In the genomic region with DNA sequence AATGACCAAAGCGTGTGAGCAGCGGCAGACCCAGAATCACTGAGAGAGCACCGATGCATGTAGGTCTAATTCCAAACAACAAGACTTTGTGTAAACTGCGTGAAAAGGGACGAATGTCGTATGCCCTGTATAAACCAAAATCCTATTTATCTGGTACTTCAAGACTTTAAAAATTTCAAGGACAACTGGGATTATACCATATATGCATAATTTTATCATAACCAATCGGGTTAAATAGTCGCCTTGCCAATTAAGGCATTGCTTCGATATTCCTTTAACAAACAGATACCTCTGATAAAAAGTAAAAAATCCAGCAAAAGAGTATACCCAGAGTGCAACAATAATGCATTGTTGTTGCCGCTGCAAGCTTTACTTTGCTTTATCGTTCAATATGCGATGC, we compare ENCODE assay signal across 2 fruit fly cellular contexts.
TF ChIP-seq lines count a peak whose summit lies in the region.

No protein-coding gene starts in this region.

TF ChIP-seq in whole organism, prepupa, 60 proteins besides CTCF, POLR2A, EP300 and RAD21:
- peak; percentile 34 for TF ChIP-seq achi (GFP tag; optimal IDR thresholded peaks at IDR 0.05; lab: Kevin White, UChicago)
- TF ChIP-seq OdsH (GFP tag; optimal IDR thresholded peaks at IDR 0.05; lab: Kevin White, UChicago), result peak; percentile 9
- TF ChIP-seq CG32006 (GFP tag; optimal IDR thresholded peaks at IDR 0.05; lab: Kevin White, UChicago), result peak; percentile 70
- TF ChIP-seq Gug (GFP tag; IDR thresholded peaks at IDR 0.05; lab: Robert Waterston, UW), result peak; percentile 32; the same call in 1 of the 2 replicates
- no peak for TF ChIP-seq fd85E (GFP tag; optimal IDR thresholded peaks at IDR 0.05; lab: Kevin White, UChicago)
- peak; percentile 5 for TF ChIP-seq Sox14 (GFP tag; optimal IDR thresholded peaks at IDR 0.05; lab: Kevin White, UChicago)
- TF ChIP-seq Eip78C (GFP tag; lab: Kevin White, UChicago), result peak; percentile 35
- TF ChIP-seq Smox (GFP tag; optimal IDR thresholded peaks at IDR 0.05; lab: Kevin White, UChicago), result no peak
- TF ChIP-seq Hr4 (GFP tag; optimal IDR thresholded peaks at IDR 0.05; lab: Kevin White, UChicago), result peak; percentile 64
- TF ChIP-seq Sox15 (GFP tag; optimal IDR thresholded peaks at IDR 0.05; lab: Kevin White, UChicago), result no peak
- peak; percentile 40; the same call in 1 of the 3 replicates for TF ChIP-seq CG8119 (GFP tag; IDR thresholded peaks at IDR 0.05; lab: Robert Waterston, UW)
- peak; percentile 9 for TF ChIP-seq Lpt (GFP tag; optimal IDR thresholded peaks at IDR 0.05; lab: Kevin White, UChicago)
- TF ChIP-seq CG6276 (GFP tag; optimal IDR thresholded peaks at IDR 0.05; lab: Kevin White, UChicago), result no peak
- TF ChIP-seq pdm3 (GFP tag; optimal IDR thresholded peaks at IDR 0.05; lab: Kevin White, UChicago), result peak; percentile 26
- TF ChIP-seq CG10631 (GFP tag; optimal IDR thresholded peaks at IDR 0.05; lab: Kevin White, UChicago), result peak; percentile 51
- no peak for TF ChIP-seq dac (GFP tag; optimal IDR thresholded peaks at IDR 0.05; lab: Kevin White, UChicago)
- peak; percentile 17 for TF ChIP-seq CG4318 (GFP tag; optimal IDR thresholded peaks at IDR 0.05; lab: Kevin White, UChicago)

TF ChIP-seq in whole organism, pupa, 21 proteins besides CTCF, POLR2A, EP300 and RAD21:
- no peak for TF ChIP-seq CG8159 (tag; optimal IDR thresholded peaks at IDR 0.05; lab: Kevin White, UChicago)
- TF ChIP-seq D1 (tag; optimal IDR thresholded peaks at IDR 0.05; lab: Kevin White, UChicago), result no peak
- TF ChIP-seq EcR (GFP tag; optimal IDR thresholded peaks at IDR 0.05; lab: Kevin White, UChicago), result peak; percentile 29
- TF ChIP-seq CG14655 (GFP tag; optimal IDR thresholded peaks at IDR 0.05; lab: Kevin White, UChicago), result peak; percentile 66
- peak; percentile 31; the same call in 1 of the 2 replicates for TF ChIP-seq CG32121 (GFP tag; IDR thresholded peaks at IDR 0.05; lab: Robert Waterston, UW)
- peak; percentile 57 for TF ChIP-seq CG8301 (tag; optimal IDR thresholded peaks at IDR 0.05; lab: Kevin White, UChicago)
- TF ChIP-seq CG15710 (tag; optimal IDR thresholded peaks at IDR 0.05; lab: Kevin White, UChicago), result no peak
- no peak; the same call in 2 of the 3 replicates for TF ChIP-seq fd96Ca (GFP tag; IDR thresholded peaks at IDR 0.05; lab: Robert Waterston, UW)
- peak; percentile 12 for TF ChIP-seq CG34367 (tag; optimal IDR thresholded peaks at IDR 0.05; lab: Kevin White, UChicago)
- TF ChIP-seq CG4496 (GFP tag; IDR thresholded peaks at IDR 0.05; lab: Robert Waterston, UW), result no peak
